Fruit fly (Drosophila melanogaster) whole organism, pupa: ENCODE measurements around the gene CG14191.

Experiments
- CG10348 ChIP-seq: fragments of 200-800 bp; sonication (Bioruptor generic); IDR thresholded peaks from 2 replicates; pipeline ENCODE4 v1.3.6; 2022; ENCODE audit warnings: missing biosample characterization, missing genetic modification characterization
- CG12605 ChIP-seq: fragments of 200-800 bp; sonication (Bioruptor generic); IDR thresholded peaks from 2 replicates; pipeline ENCODE4 v1.3.6; 2022; ENCODE audit warnings: missing biosample characterization, missing genetic modification characterization
- CG13204 ChIP-seq: fragments of 200-800 bp; sonication (Bioruptor generic); optimal IDR thresholded peaks from 2 replicates; lab custom pipeline; 2018; ENCODE audit warnings: missing biosample characterization, mild to moderate bottlenecking, missing genetic modification characterization, moderate library complexity
- CG14655 ChIP-seq: fragments of 200-800 bp; sonication (Bioruptor generic); optimal IDR thresholded peaks from 3 replicates; lab custom pipeline; 2017; ENCODE audit warnings: mild to moderate bottlenecking, missing biosample characterization, missing genetic modification reagents, missing genetic modification characterization
- CG15710 ChIP-seq: fragments of 200-800 bp; sonication (Bioruptor generic); optimal IDR thresholded peaks from 2 replicates; lab custom pipeline; 2018; ENCODE audit warnings: missing biosample characterization, mild to moderate bottlenecking, missing genetic modification characterization, moderate library complexity
- CG17806 ChIP-seq: fragments of 200-800 bp; sonication (Bioruptor generic); optimal IDR thresholded peaks from 2 replicates; lab custom pipeline; 2018; ENCODE audit warnings: missing biosample characterization, mild to moderate bottlenecking, missing genetic modification characterization, moderate library complexity
- CG32121 ChIP-seq: fragments of 200-800 bp; sonication (Bioruptor generic); IDR thresholded peaks from 2 replicates; pipeline ENCODE4 v1.3.6; 2022; ENCODE audit warnings: missing biosample characterization, missing genetic modification characterization
- CG34367 ChIP-seq: fragments of 200-800 bp; sonication (Bioruptor generic); optimal IDR thresholded peaks from 2 replicates; lab custom pipeline; 2018; ENCODE audit warnings: missing biosample characterization, mild to moderate bottlenecking, missing genetic modification characterization
- CG4496 ChIP-seq: fragments of 200-800 bp; sonication (Bioruptor generic); IDR thresholded peaks from 3 replicates; pipeline ENCODE4 v1.3.6; 2022; ENCODE audit warnings: missing biosample characterization, missing genetic modification characterization
- CG8159 ChIP-seq: fragments of 200-800 bp; sonication (Bioruptor generic); optimal IDR thresholded peaks from 3 replicates; lab custom pipeline; 2018; ENCODE audit warnings: missing biosample characterization, mild to moderate bottlenecking, missing genetic modification characterization, moderate library complexity
- CG8301 ChIP-seq: fragments of 200-800 bp; sonication (Bioruptor generic); optimal IDR thresholded peaks from 2 replicates; lab custom pipeline; 2018; ENCODE audit warnings: missing biosample characterization, mild to moderate bottlenecking, missing genetic modification characterization
- CG9948 ChIP-seq: fragments of 200-800 bp; sonication (Bioruptor generic); optimal IDR thresholded peaks from 2 replicates; lab custom pipeline; 2018; ENCODE audit warnings: missing biosample characterization, mild to moderate bottlenecking, missing genetic modification characterization, moderate library complexity
- D1 ChIP-seq: fragments of 200-800 bp; sonication (Bioruptor generic); optimal IDR thresholded peaks from 2 replicates; lab custom pipeline; 2018; ENCODE audit warnings: missing biosample characterization, mild to moderate bottlenecking, missing genetic modification characterization, moderate library complexity
- EcR ChIP-seq: fragments of 200-800 bp; sonication (Bioruptor generic); optimal IDR thresholded peaks from 3 replicates; lab custom pipeline; 2019; ENCODE audit warnings: missing biosample characterization, missing genetic modification characterization, mild to moderate bottlenecking, moderate library complexity, missing genetic modification reagents
- Ets98B ChIP-seq: fragments of 200-800 bp; sonication (Bioruptor generic); IDR thresholded peaks from 2 replicates; pipeline ENCODE4 v1.3.6; 2022; ENCODE audit warnings: missing biosample characterization, missing genetic modification characterization
- Pif1A ChIP-seq: fragments of 200-800 bp; sonication (Bioruptor generic); optimal IDR thresholded peaks from 3 replicates; lab custom pipeline; 2016; ENCODE audit warnings: missing biosample characterization, missing genetic modification characterization
- Pif1B ChIP-seq: fragments of 200-800 bp; sonication (Bioruptor generic); optimal IDR thresholded peaks from 3 replicates; lab custom pipeline; 2016; ENCODE audit warnings: missing biosample characterization, missing genetic modification characterization
- Snoo ChIP-seq: fragments of 200-800 bp; sonication (Bioruptor generic); optimal IDR thresholded peaks from 3 replicates; lab custom pipeline; 2017; ENCODE audit warnings: missing biosample characterization, mild to moderate bottlenecking, missing genetic modification characterization, inconsistent platforms
- fd96Ca ChIP-seq: fragments of 200-800 bp; sonication (Bioruptor generic); IDR thresholded peaks from 3 replicates; pipeline ENCODE4 v1.3.6; 2022; ENCODE audit warnings: missing biosample characterization, missing genetic modification characterization
- gl ChIP-seq: fragments of 200-800 bp; sonication (Bioruptor generic); optimal IDR thresholded peaks from 2 replicates; lab custom pipeline; 2018; ENCODE audit warnings: missing biosample characterization, mild to moderate bottlenecking, missing genetic modification characterization
- rn ChIP-seq: fragments of 200-800 bp; sonication (Bioruptor generic); IDR thresholded peaks from 2 replicates; pipeline ENCODE4 v1.3.6; 2022; ENCODE audit warnings: missing biosample characterization, missing genetic modification characterization

The CG14191 gene

dm6 chrX:19073878-19074277 lies 7.6 kb upstream of the CG14191 start:
- TF ChIP-seq CG4496 (GFP tag; lab: Robert Waterston, UW), result 0 out of 3 replicates have a peak, but pooled peaks have one; percentile 42
- TF ChIP-seq CG8159, result no peak

- TF ChIP-seq CG9948 (tag; lab: Kevin White, UChicago) (no peak), CG13204 (no peak), CG4496 (GFP tag; lab: Robert Waterston, UW) (no peak), CG8301 (no peak), Pif1B (GFP tag; lab: Kevin White, UChicago) (no peak), CG17806 (tag; lab: Kevin White, UChicago) (no peak), EcR (GFP tag; lab: Kevin White, UChicago) (no peak), CG34367 (tag; lab: Kevin White, UChicago) (no peak), CG14655 (GFP tag; lab: Kevin White, UChicago) (no peak), CG8159 (no peak), rn (GFP tag; lab: Robert Waterston, UW) (no peak), CG12605 (GFP tag; lab: Robert Waterston, UW) (no peak), fd96Ca (no peak), CG10348 (no peak), Snoo (no peak), D1 (tag; lab: Kevin White, UChicago) (no peak), Ets98B (GFP tag; lab: Robert Waterston, UW) (no peak), Pif1A (GFP tag; lab: Kevin White, UChicago) (no peak)
These were observed 6.9 kb upstream of the CG14191 start for dm6 chrX:19074585-19074984.

- TF ChIP-seq CG4496 (GFP tag; lab: Robert Waterston, UW) (no peak), CG10348 (no peak), CG9948 (tag; lab: Kevin White, UChicago) (no peak), Pif1B (GFP tag; lab: Kevin White, UChicago) (no peak), CG15710 (tag; lab: Kevin White, UChicago) (no peak), EcR (GFP tag; lab: Kevin White, UChicago) (no peak), CG13204 (no peak), CG8159 (no peak), fd96Ca (no peak), D1 (tag; lab: Kevin White, UChicago) (no peak), CG17806 (tag; lab: Kevin White, UChicago) (no peak), CG34367 (tag; lab: Kevin White, UChicago) (no peak), gl (tag; lab: Kevin White, UChicago) (no peak), rn (GFP tag; lab: Robert Waterston, UW) (no peak), CG12605 (GFP tag; lab: Robert Waterston, UW) (no peak)
- TF ChIP-seq, all 21 proteins: peak for 0
These were observed 4.0 kb upstream of the CG14191 start, which contains the start of gene CG7406 for dm6 chrX:19077420-19077819. Gene CG7406, plus strand, starts transcription at chrX:19077720.

- no peak for TF ChIP-seq gl (tag; lab: Kevin White, UChicago)
- TF ChIP-seq CG12605 (GFP tag; lab: Robert Waterston, UW), result no peak
- no peak for TF ChIP-seq CG14655 (GFP tag; lab: Kevin White, UChicago)
- no peak for TF ChIP-seq CG8301
- no peak for TF ChIP-seq D1 (tag; lab: Kevin White, UChicago)
- no peak for TF ChIP-seq CG13204
- no peak for TF ChIP-seq CG15710 (tag; lab: Kevin White, UChicago)
- TF ChIP-seq fd96Ca, result no peak
- no peak for TF ChIP-seq Pif1B (GFP tag; lab: Kevin White, UChicago)
- no peak for TF ChIP-seq Ets98B (GFP tag; lab: Robert Waterston, UW)
- no peak for TF ChIP-seq CG10348
- TF ChIP-seq EcR (GFP tag; lab: Kevin White, UChicago), result no peak
- no peak for TF ChIP-seq CG17806 (tag; lab: Kevin White, UChicago)
- no peak for TF ChIP-seq CG8159
- TF ChIP-seq CG9948 (tag; lab: Kevin White, UChicago), result no peak
- TF ChIP-seq Snoo, result no peak
These were observed 1.7 kb downstream of the CG14191 start, which contains the start of gene CG7423 for dm6 chrX:19083190-19083589. Gene CG7423, minus strand, starts transcription at chrX:19083290.

- TF ChIP-seq CG4496 (GFP tag; lab: Robert Waterston, UW) (no peak), fd96Ca (no peak), CG15710 (tag; lab: Kevin White, UChicago) (no peak), CG32121 (GFP tag; lab: Robert Waterston, UW) (no peak), CG12605 (GFP tag; lab: Robert Waterston, UW) (no peak)
- TF ChIP-seq, all 21 proteins: peak for 0
These were observed 14.7 kb downstream of the CG14191 start for dm6 chrX:19096179-19096578.

- no peak for TF ChIP-seq CG17806 (tag; lab: Kevin White, UChicago)
- TF ChIP-seq CG15710 (tag; lab: Kevin White, UChicago), result peak; percentile 30
- peak; percentile 50; the same call in 1 of the 3 replicates for TF ChIP-seq fd96Ca
- peak; percentile 41 for TF ChIP-seq CG9948 (tag; lab: Kevin White, UChicago)
- TF ChIP-seq CG13204, result no peak
- TF ChIP-seq CG8159, result peak; percentile 41
- TF ChIP-seq CG10348, result no peak
- TF ChIP-seq CG8301, result peak; percentile 65
- TF ChIP-seq CG14655 (GFP tag; lab: Kevin White, UChicago), result peak; percentile 70
- TF ChIP-seq Pif1A (GFP tag; lab: Kevin White, UChicago), result peak; percentile 9
- no peak for TF ChIP-seq Snoo
- no peak for TF ChIP-seq CG32121 (GFP tag; lab: Robert Waterston, UW)
- no peak for TF ChIP-seq CG4496 (GFP tag; lab: Robert Waterston, UW)
- TF ChIP-seq Pif1B (GFP tag; lab: Kevin White, UChicago), result no peak
- no peak for TF ChIP-seq gl (tag; lab: Kevin White, UChicago)
- TF ChIP-seq EcR (GFP tag; lab: Kevin White, UChicago), result no peak
- TF ChIP-seq Ets98B (GFP tag; lab: Robert Waterston, UW), result no peak
- no peak for TF ChIP-seq D1 (tag; lab: Kevin White, UChicago)
- TF ChIP-seq CG12605 (GFP tag; lab: Robert Waterston, UW), result no peak
- peak; percentile 15 for TF ChIP-seq CG34367 (tag; lab: Kevin White, UChicago)
- peak; percentile 9; the same call in 1 of the 2 replicates for TF ChIP-seq rn (GFP tag; lab: Robert Waterston, UW)
- TF ChIP-seq, all 21 proteins: peak for 9
These were observed 25.5 kb downstream of the CG14191 start for dm6 chrX:19106842-19107557.
